Worm (Caenorhabditis elegans) whole organism, L2 larva: ENCODE data around the gene gck-1.

Source experiments
- R02D3.7 ChIP-seq: fragments of 150-350 bp; optimal IDR thresholded peaks from 2 replicates; lab custom pipeline; 2014; ENCODE audit warnings: missing biosample characterization, missing genetic modification characterization
- ceh-16 ChIP-seq: fragments of 150-350 bp; optimal IDR thresholded peaks from 2 replicates; lab custom pipeline; 2014; ENCODE audit warnings: missing biosample characterization, missing genetic modification characterization
- elt-3 ChIP-seq: sonication (generic microtip); optimal IDR thresholded peaks from 2 replicates; lab custom pipeline; 2017; ENCODE audit warnings: missing biosample characterization, missing genetic modification characterization
- fos-1 ChIP-seq: fragments of 150-350 bp; optimal IDR thresholded peaks from 2 replicates; lab custom pipeline; 2014; ENCODE audit warnings: missing biosample characterization, missing genetic modification characterization
- lin-39 ChIP-seq: fragments of 150-350 bp; optimal IDR thresholded peaks from 2 replicates; lab custom pipeline; 2014; ENCODE audit warnings: missing biosample characterization, missing genetic modification reagents, missing genetic modification characterization
- mdl-1 ChIP-seq, 2 experiments: fragments of 150-350 bp in 1 of 2; sonication (generic microtip) in 1 of 2; optimal IDR thresholded peaks; 2 replicates each; lab custom pipeline; 2017; ENCODE audit warnings: missing biosample characterization in 2 of 2, missing genetic modification characterization in 2 of 2
- nhr-10 ChIP-seq: sonication (generic microtip); optimal IDR thresholded peaks from 2 replicates; lab custom pipeline; 2017; ENCODE audit warnings: missing biosample characterization, missing genetic modification characterization
- nhr-12 ChIP-seq: fragments of 150-350 bp; optimal IDR thresholded peaks from 2 replicates; lab custom pipeline; 2014; ENCODE audit warnings: missing biosample characterization, missing genetic modification characterization
- nhr-237 ChIP-seq: fragments of 150-350 bp; optimal IDR thresholded peaks from 2 replicates; lab custom pipeline; 2014; ENCODE audit warnings: missing biosample characterization, missing genetic modification characterization
- skn-1 ChIP-seq: sonication (generic microtip); optimal IDR thresholded peaks from 2 replicates; lab custom pipeline; 2017; ENCODE audit warnings: missing biosample characterization, missing genetic modification characterization
- unc-39 ChIP-seq: fragments of 150-350 bp; optimal IDR thresholded peaks from 2 replicates; lab custom pipeline; 2014; ENCODE audit warnings: missing biosample characterization, missing genetic modification characterization
- unc-55 ChIP-seq: fragments of 150-350 bp; sonication (generic microtip); optimal IDR thresholded peaks from 3 replicates; lab custom pipeline; 2014; ENCODE audit warnings: missing biosample characterization, missing genetic modification reagents, missing genetic modification characterization
- unc-62 ChIP-seq: fragments of 150-350 bp; optimal IDR thresholded peaks from 2 replicates; lab custom pipeline; 2014; ENCODE audit warnings: missing biosample characterization, missing genetic modification reagents, missing genetic modification characterization
- zag-1 ChIP-seq: fragments of 150-350 bp; optimal IDR thresholded peaks from 2 replicates; lab custom pipeline; 2014; ENCODE audit warnings: missing biosample characterization, missing genetic modification characterization

DNA sequence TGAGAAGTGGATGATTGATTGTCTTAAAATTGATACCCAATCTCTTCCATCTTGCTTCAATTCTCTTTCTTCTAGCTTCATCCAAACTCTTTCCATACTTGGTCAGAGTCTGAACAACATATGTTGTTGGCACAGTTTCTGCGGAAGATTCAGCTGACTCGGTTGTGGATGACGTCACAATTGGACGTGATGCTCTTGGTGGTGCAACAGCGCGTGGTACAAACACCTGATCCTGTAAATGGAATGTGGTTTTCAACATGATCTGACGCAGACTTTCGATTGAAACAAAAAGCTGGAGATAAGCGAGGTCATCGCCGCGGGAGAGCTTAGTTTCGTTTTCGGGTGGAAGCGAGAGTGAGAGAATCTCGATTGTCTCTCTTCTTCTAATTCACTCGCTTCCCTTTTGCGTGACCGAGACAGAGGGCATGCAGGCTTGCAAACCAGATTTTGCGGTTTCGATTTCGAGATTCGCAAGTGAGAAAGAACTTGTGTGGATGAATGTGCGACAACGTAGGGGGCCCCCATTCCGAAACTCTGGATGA, 5.1 kb upstream of the gck-1 start:
- TF ChIP-seq mdl-1 (tag; optimal IDR thresholded peaks at IDR 0.05; lab: Kevin White, UChicago) (no peak), skn-1 (tag; lab: Kevin White, UChicago) (no peak), unc-55 (GFP tag; lab: Kevin White, UChicago) (no peak), ceh-16 (tag; lab: Kevin White, UChicago) (no peak), fos-1 (tag; lab: Kevin White, UChicago) (no peak), lin-39 (tag; lab: Kevin White, UChicago) (no peak), unc-62 (no peak), nhr-237 (tag; lab: Kevin White, UChicago) (no peak), nhr-10 (tag; lab: Kevin White, UChicago) (no peak), zag-1 (tag; lab: Kevin White, UChicago) (no peak), nhr-12 (tag; lab: Kevin White, UChicago) (no peak), elt-3 (no peak), R02D3.7 (tag; lab: Kevin White, UChicago) (no peak), unc-39 (tag; lab: Kevin White, UChicago) (no peak)
